Worm (Caenorhabditis elegans) whole organism, early embryonic: Measurements from ENCODE around the gene str-200.

Experiments used
- B0310.2 ChIP-seq: sonication (generic microtip); optimal IDR thresholded peaks from 2 replicates; lab custom pipeline; 2016; ENCODE audit warnings: mild to moderate bottlenecking, missing genetic modification characterization, missing compliant biosample characterization
- F13C5.2 ChIP-seq: sonication (generic microtip); optimal IDR thresholded peaks from 2 replicates; lab custom pipeline; 2017; ENCODE audit warnings: mild to moderate bottlenecking, missing genetic modification characterization, inconsistent platforms, missing compliant biosample characterization
- aly-1 ChIP-seq: sonication (generic microtip); optimal IDR thresholded peaks from 2 replicates; lab custom pipeline; 2016; ENCODE audit warnings: missing genetic modification characterization, missing compliant biosample characterization
- ama-1 ChIP-seq: fragments of 150-350 bp; optimal IDR thresholded peaks from 2 replicates; lab custom pipeline; 2014
- ceh-13 ChIP-seq: fragments of 200-800 bp; sonication (Bioruptor generic); optimal IDR thresholded peaks from 2 replicates; lab custom pipeline; 2018; ENCODE audit warnings: mild to moderate bottlenecking, missing genetic modification characterization, missing compliant biosample characterization
- ets-7 ChIP-seq: sonication (generic microtip); optimal IDR thresholded peaks from 2 replicates; lab custom pipeline; 2016; ENCODE audit warnings: missing genotype, missing genetic modification characterization, missing compliant biosample characterization
- flt-1 ChIP-seq: fragments of 200-800 bp; sonication (Bioruptor generic); IDR thresholded peaks from 2 replicates; pipeline ENCODE4 v1.3.6; 2022; ENCODE audit warnings: missing genetic modification characterization, missing compliant biosample characterization
- hmbx-1 ChIP-seq: sonication (generic microtip); optimal IDR thresholded peaks from 2 replicates; lab custom pipeline; 2016; ENCODE audit warnings: mild to moderate bottlenecking, missing genetic modification characterization, missing compliant biosample characterization
- hmg-4 ChIP-seq: fragments of 200-800 bp; sonication (Bioruptor generic); optimal IDR thresholded peaks from 2 replicates; lab custom pipeline; 2018; ENCODE audit warnings: mild to moderate bottlenecking, missing genetic modification characterization, missing compliant biosample characterization
- hnd-1 ChIP-seq: sonication (generic microtip); optimal IDR thresholded peaks from 2 replicates; lab custom pipeline; 2016; ENCODE audit warnings: missing genetic modification characterization, missing compliant biosample characterization
- scrt-1 ChIP-seq: fragments of 200-800 bp; sonication (Bioruptor generic); IDR thresholded peaks from 2 replicates; pipeline ENCODE4 v1.3.6; 2022; ENCODE audit warnings: missing genetic modification characterization, missing compliant biosample characterization
- sea-1 ChIP-seq: fragments of 200-800 bp; sonication (Bioruptor generic); conservative IDR thresholded peaks from 2 replicates; pipeline ENCODE4 v1.3.6; 2022; ENCODE audit warnings: missing genetic modification characterization, missing compliant biosample characterization
- tbx-37 ChIP-seq: fragments of 200-800 bp; sonication (Bioruptor generic); conservative IDR thresholded peaks from 2 replicates; pipeline ENCODE4 v1.3.6; 2022; ENCODE audit warnings: missing genetic modification reagents, missing genetic modification characterization, missing compliant biosample characterization

DNA sequence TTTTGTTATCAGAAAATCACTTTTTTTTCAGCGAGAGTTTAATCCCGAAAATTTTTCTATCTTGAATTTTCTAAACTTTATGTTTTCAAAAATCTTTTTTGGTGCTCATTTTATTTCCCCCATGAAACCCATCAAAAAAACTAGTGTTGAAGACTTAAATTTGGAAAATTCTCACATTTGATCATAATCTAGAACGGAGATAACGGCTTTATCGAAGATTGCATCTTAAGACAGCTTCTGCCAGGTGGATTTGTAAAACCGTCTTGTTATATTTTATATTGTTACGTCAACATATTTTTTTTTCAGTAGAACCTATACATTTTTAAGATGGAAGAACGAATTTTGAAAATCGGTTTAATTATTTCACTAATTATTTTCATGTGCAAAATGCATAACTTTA lies 43.0 kb downstream of the str-200 start, which contains the start of gene T27C5.12:
- TF ChIP-seq scrt-1 (no peak), ets-7 (tag; lab: Kevin White, UChicago) (no peak), ama-1 (no peak), ceh-13 (GFP tag; lab: Kevin White, UChicago) (no peak), F13C5.2 (tag; lab: Kevin White, UChicago) (no peak), flt-1 (GFP tag; lab: Robert Waterston, UW) (no peak), hmg-4 (GFP tag; lab: Kevin White, UChicago) (no peak), tbx-37 (GFP tag; lab: Robert Waterston, UW) (no peak), hmbx-1 (tag; lab: Kevin White, UChicago) (no peak), sea-1 (no peak), hnd-1 (no peak), aly-1 (tag; lab: Kevin White, UChicago) (no peak), B0310.2 (tag; lab: Kevin White, UChicago) (no peak)
